Worm (Caenorhabditis elegans): ENCODE data around the gene fos-1.

fos-1 gene

ce11 chrV:6000368-6000802 lies 3.0 kb upstream of the fos-1 start:
- TF ChIP-seq sma-3 (GFP tag; optimal IDR thresholded peaks at IDR 0.05) (peak; percentile 97), F13H6.1 (tag; optimal IDR thresholded peaks at IDR 0.05) (peak; percentile 97), ceh-16 (tag; optimal IDR thresholded peaks at IDR 0.05) (peak; percentile 80), nhr-237 (tag; optimal IDR thresholded peaks at IDR 0.05) (no peak), ztf-4 (tag; optimal IDR thresholded peaks at IDR 0.05) (peak; percentile 97), ceh-82 (tag; optimal IDR thresholded peaks at IDR 0.05) (peak; percentile 7), ZK546.5 (tag; optimal IDR thresholded peaks at IDR 0.05) (no peak), unc-55 (GFP tag; optimal IDR thresholded peaks at IDR 0.05) (peak; percentile 90), C34F6.9 (tag; optimal IDR thresholded peaks at IDR 0.05) (peak; percentile 95), ztf-11 (tag; optimal IDR thresholded peaks at IDR 0.05) (no peak), aly-2 (tag; optimal IDR thresholded peaks at IDR 0.05) (no peak), nhr-12 (tag; optimal IDR thresholded peaks at IDR 0.05) (peak; percentile 10), unc-39 (tag; optimal IDR thresholded peaks at IDR 0.05) (no peak), elt-1 (tag; optimal IDR thresholded peaks at IDR 0.05) (no peak), lin-13 (GFP tag; optimal IDR thresholded peaks at IDR 0.05) (peak; percentile 67), ama-1 (optimal IDR thresholded peaks at IDR 0.05) (no peak), nhr-11 (tag; optimal IDR thresholded peaks at IDR 0.05) (peak; percentile 9), nhr-25 (tag; optimal IDR thresholded peaks at IDR 0.05) (peak; percentile 95), peb-1 (tag; optimal IDR thresholded peaks at IDR 0.05) (peak; percentile 32), zag-1 (tag; optimal IDR thresholded peaks at IDR 0.05) (no peak), R02D3.7 (tag; optimal IDR thresholded peaks at IDR 0.05) (no peak), lin-11 (tag; optimal IDR thresholded peaks at IDR 0.05) (peak; percentile 67), skn-1 (tag; optimal IDR thresholded peaks at IDR 0.05) (no peak), unc-62 (GFP tag; optimal IDR thresholded peaks at IDR 0.05) (peak; percentile 91), sem-4 (tag; optimal IDR thresholded peaks at IDR 0.05) (peak; percentile 82), lin-39 (tag; optimal IDR thresholded peaks at IDR 0.05) (no peak), sma-9 (GFP tag; optimal IDR thresholded peaks at IDR 0.05) (peak; percentile 99), sma-9 (tag; optimal IDR thresholded peaks at IDR 0.05) (no peak), fos-1 (tag; optimal IDR thresholded peaks at IDR 0.05) (no peak), mdl-1 (tag; optimal IDR thresholded peaks at IDR 0.05) (peak; percentile 83 to 87), nhr-77 (tag; optimal IDR thresholded peaks at IDR 0.05) (peak; percentile 71), crh-2 (tag; optimal IDR thresholded peaks at IDR 0.05) (peak; percentile 98), alr-1 (tag; optimal IDR thresholded peaks at IDR 0.05) (peak; percentile 55), blmp-1 (tag; optimal IDR thresholded peaks at IDR 0.05; ENCODE audit: insufficient read depth) (peak; percentile 100), lsy-2 (tag; optimal IDR thresholded peaks at IDR 0.05) (peak; percentile 73 to 91), snpc-4 (tag; optimal IDR thresholded peaks at IDR 0.05) (peak; percentile 62), nhr-129 (tag; optimal IDR thresholded peaks at IDR 0.05) (peak; percentile 96), elt-3 (tag; optimal IDR thresholded peaks at IDR 0.05) (no peak), nhr-10 (tag; optimal IDR thresholded peaks at IDR 0.05) (peak; percentile 61), mbf-1 (tag; optimal IDR thresholded peaks at IDR 0.05) (no peak), nhr-6 (tag; optimal IDR thresholded peaks at IDR 0.05) (peak; percentile 97), ztf-1 (GFP tag; conservative IDR thresholded peaks at IDR 0.05) (no peak), nhr-23 (tag; optimal IDR thresholded peaks at IDR 0.05) (no peak), gmeb-1 (tag; optimal IDR thresholded peaks at IDR 0.05) (peak; percentile 72), dmd-4 (tag; optimal IDR thresholded peaks at IDR 0.05) (no peak), egl-27 (tag; optimal IDR thresholded peaks at IDR 0.05) (peak; percentile 95), mab-5 (tag; optimal IDR thresholded peaks at IDR 0.05) (no peak), nhr-21 (tag; optimal IDR thresholded peaks at IDR 0.05) (peak; percentile 96), Y55F3AM.14 (GFP tag; optimal IDR thresholded peaks at IDR 0.05) (peak; percentile 92)

All from whole organism, L2 larva.